Worm (Caenorhabditis elegans): ENCODE measurements around the gene ccar-1.

- TF ChIP-seq lin-39 (tag; optimal IDR thresholded peaks at IDR 0.05) (no peak), R02D3.7 (tag; optimal IDR thresholded peaks at IDR 0.05) (no peak), nhr-41 (GFP tag; IDR thresholded peaks at IDR 0.05) (no peak), snpc-4 (tag; optimal IDR thresholded peaks at IDR 0.05) (no peak), nhr-11 (tag; optimal IDR thresholded peaks at IDR 0.05) (no peak), mdt-29 (GFP tag; IDR thresholded peaks at IDR 0.05) (no peak), ces-1 (GFP tag; optimal IDR thresholded peaks at IDR 0.05) (no peak), jun-1 (tag; optimal IDR thresholded peaks at IDR 0.05) (no peak), ztf-11 (tag; optimal IDR thresholded peaks at IDR 0.05) (no peak)
Measured at ce11 chrIV:14115045-14115444, 43.7 kb downstream of the ccar-1 start.
